Fruit fly (Drosophila melanogaster) whole organism, embryonic: Measurements from ENCODE around the gene Gli.

Experiments used
- CG10431 ChIP-seq: fragments of 200-800 bp; sonication (Bioruptor generic); optimal IDR thresholded peaks from 3 replicates; lab custom pipeline; 2018; ENCODE audit warnings: missing biosample characterization, mild to moderate bottlenecking, missing genetic modification characterization
- CG10543 ChIP-seq: fragments of 200-800 bp; sonication (Bioruptor generic); optimal IDR thresholded peaks from 3 replicates; lab custom pipeline; 2017; ENCODE audit warnings: missing biosample characterization, mild to moderate bottlenecking, missing genetic modification characterization, moderate library complexity
- CG12219 ChIP-seq: fragments of 200-800 bp; sonication (Bioruptor generic); optimal IDR thresholded peaks from 3 replicates; lab custom pipeline; 2018; ENCODE audit warnings: missing biosample characterization, mild to moderate bottlenecking, missing genetic modification characterization
- CG17568 ChIP-seq: fragments of 200-800 bp; sonication (Bioruptor generic); optimal IDR thresholded peaks from 2 replicates; lab custom pipeline; 2018; ENCODE audit warnings: missing biosample characterization, mild to moderate bottlenecking, missing genetic modification characterization, moderate library complexity
- CG17829 ChIP-seq: fragments of 200-800 bp; optimal IDR thresholded peaks from 2 replicates; lab custom pipeline; 2019; ENCODE audit warnings: missing biosample characterization, mild to moderate bottlenecking, missing genetic modification characterization, moderate library complexity
- CG18262 ChIP-seq: fragments of 200-800 bp; optimal IDR thresholded peaks from 3 replicates; lab custom pipeline; 2019; ENCODE audit warnings: missing biosample characterization, mild to moderate bottlenecking, missing genetic modification characterization, moderate library complexity
- CG1832 ChIP-seq: fragments of 200-800 bp; sonication (Bioruptor generic); optimal IDR thresholded peaks from 2 replicates; lab custom pipeline; 2017; ENCODE audit warnings: missing biosample characterization, mild to moderate bottlenecking, missing genetic modification characterization, inconsistent platforms
- CG2889 ChIP-seq: fragments of 200-800 bp; sonication (Bioruptor generic); IDR thresholded peaks from 3 replicates; pipeline ENCODE4 v1.3.6; 2022; ENCODE audit warnings: missing biosample characterization, missing genetic modification characterization
- CG3847 ChIP-seq: fragments of 200-800 bp; sonication (Bioruptor generic); IDR thresholded peaks from 2 replicates; pipeline ENCODE4 v1.3.6; 2022; ENCODE audit warnings: missing biosample characterization, missing genetic modification characterization
- CG4328 ChIP-seq: fragments of 200-800 bp; sonication (Bioruptor generic); optimal IDR thresholded peaks from 3 replicates; lab custom pipeline; 2017; ENCODE audit warnings: missing biosample characterization, missing genetic modification reagents, missing genetic modification characterization
- CG4360 ChIP-seq: fragments of 200-800 bp; sonication (Bioruptor generic); IDR thresholded peaks from 2 replicates; pipeline ENCODE4 v1.3.6; 2022; ENCODE audit warnings: missing biosample characterization, missing genetic modification characterization
- CG4854 ChIP-seq: fragments of 200-800 bp; sonication (Bioruptor generic); optimal IDR thresholded peaks from 2 replicates; lab custom pipeline; 2016; ENCODE audit warnings: missing biosample characterization, missing genetic modification characterization, inconsistent platforms
- CG5953 ChIP-seq: fragments of 200-800 bp; sonication (Bioruptor generic); IDR thresholded peaks from 2 replicates; pipeline ENCODE4 v1.3.6; 2022; ENCODE audit warnings: missing biosample characterization, missing genetic modification characterization
- CG6765 ChIP-seq: fragments of 200-800 bp; sonication (Bioruptor generic); optimal IDR thresholded peaks from 3 replicates; lab custom pipeline; 2017; ENCODE audit warnings: missing biosample characterization, mild to moderate bottlenecking, missing genetic modification characterization
- CG7556 ChIP-seq: fragments of 200-800 bp; sonication (Bioruptor generic); optimal IDR thresholded peaks from 2 replicates; lab custom pipeline; 2017; ENCODE audit warnings: missing biosample characterization, mild to moderate bottlenecking, missing genetic modification characterization
- Deaf1 ChIP-seq: fragments of 200-800 bp; optimal IDR thresholded peaks from 3 replicates; lab custom pipeline; 2019; ENCODE audit warnings: missing biosample characterization, mild to moderate bottlenecking, missing genetic modification characterization, moderate library complexity
- Dref ChIP-seq: fragments of 200-800 bp; sonication (Bioruptor generic); IDR thresholded peaks from 2 replicates; pipeline ENCODE4 v1.3.6; 2022; ENCODE audit warnings: missing biosample characterization, missing genetic modification characterization
- Fer3 ChIP-seq: fragments of 200-800 bp; sonication (Bioruptor generic); optimal IDR thresholded peaks from 2 replicates; lab custom pipeline; 2018; ENCODE audit warnings: missing biosample characterization, mild to moderate bottlenecking, missing genetic modification characterization, moderate library complexity
- GATAe ChIP-seq: fragments of 200-800 bp; sonication (Bioruptor generic); conservative IDR thresholded peaks from 2 replicates; pipeline ENCODE4 v1.3.6; 2022; ENCODE audit warnings: missing biosample characterization, missing genetic modification characterization
- H2.0 ChIP-seq: fragments of 200-800 bp; sonication (Bioruptor generic); IDR thresholded peaks from 2 replicates; pipeline ENCODE4 v1.3.6; 2022; ENCODE audit warnings: missing biosample characterization, missing genetic modification characterization
- HLHmδ ChIP-seq: fragments of 200-800 bp; sonication (Bioruptor generic); optimal IDR thresholded peaks from 2 replicates; lab custom pipeline; 2018; ENCODE audit warnings: missing biosample characterization, mild to moderate bottlenecking, missing genetic modification characterization, moderate library complexity
- HmgZ ChIP-seq: fragments of 200-800 bp; sonication (Bioruptor generic); optimal IDR thresholded peaks from 2 replicates; lab custom pipeline; 2018; ENCODE audit warnings: missing biosample characterization, mild to moderate bottlenecking, missing genetic modification characterization
- MTF-1 ChIP-seq: fragments of 200-800 bp; sonication (Bioruptor generic); optimal IDR thresholded peaks from 2 replicates; lab custom pipeline; 2018; ENCODE audit warnings: missing biosample characterization, mild to moderate bottlenecking, missing genetic modification characterization, borderline replicate concordance
- Med ChIP-seq: fragments of 200-800 bp; sonication (Bioruptor generic); peaks from one replicate; lab custom pipeline; 2016; ENCODE audit warnings: missing biosample characterization, missing genetic modification characterization, mild to moderate bottlenecking, inconsistent platforms, moderate library complexity
- NC2β ChIP-seq: fragments of 200-800 bp; sonication (Bioruptor generic); optimal IDR thresholded peaks from 2 replicates; lab custom pipeline; 2016; ENCODE audit warnings: missing biosample characterization, missing genetic modification characterization
- NFAT ChIP-seq: fragments of 200-800 bp; sonication (Bioruptor generic); IDR thresholded peaks from 2 replicates; pipeline ENCODE4 v1.3.6; 2022; ENCODE audit warnings: missing biosample characterization, missing genetic modification characterization
- Pdp1 ChIP-seq, 2 experiments: fragments of 200-800 bp; sonication (Bioruptor generic); optimal IDR thresholded peaks; 3 replicates each; lab custom pipeline; 2016; ENCODE audit warnings: missing biosample characterization in 2 of 2, missing genetic modification characterization in 2 of 2, mild to moderate bottlenecking in 1 of 2, moderate library complexity in 1 of 2
- br ChIP-seq: fragments of >200 bp; optimal IDR thresholded peaks from 2 replicates; lab custom pipeline; 2017
- dm ChIP-seq: fragments of 200-800 bp; sonication (Bioruptor generic); optimal IDR thresholded peaks from 3 replicates; lab custom pipeline; 2016; ENCODE audit warnings: missing biosample characterization, missing genetic modification characterization
- fru ChIP-seq: fragments of >200 bp; optimal IDR thresholded peaks from 2 replicates; lab custom pipeline; 2017
- gcm2 ChIP-seq: fragments of 200-800 bp; sonication (Bioruptor generic); optimal IDR thresholded peaks from 2 replicates; lab custom pipeline; 2016; ENCODE audit warnings: missing biosample characterization, missing genetic modification characterization
- grau ChIP-seq: fragments of 200-800 bp; optimal IDR thresholded peaks from 3 replicates; lab custom pipeline; 2019; ENCODE audit warnings: missing biosample characterization, mild to moderate bottlenecking, missing genetic modification characterization, moderate library complexity
- ham ChIP-seq: fragments of 200-800 bp; sonication (Bioruptor generic); IDR thresholded peaks from 2 replicates; pipeline ENCODE4 v1.3.6; 2022; ENCODE audit warnings: missing biosample characterization, missing genetic modification characterization
- klu ChIP-seq: fragments of 200-800 bp; sonication (Bioruptor generic); IDR thresholded peaks from 2 replicates; pipeline ENCODE4 v1.3.6; 2022; ENCODE audit warnings: missing biosample characterization, missing genetic modification characterization
- lilli ChIP-seq: fragments of 200-800 bp; sonication (Bioruptor generic); optimal IDR thresholded peaks from 3 replicates; lab custom pipeline; 2016; ENCODE audit warnings: missing biosample characterization, missing genetic modification characterization
- nmo ChIP-seq: fragments of 200-800 bp; sonication (Bioruptor generic); optimal IDR thresholded peaks from 2 replicates; lab custom pipeline; 2018; ENCODE audit warnings: missing biosample characterization, mild to moderate bottlenecking, missing genetic modification characterization, moderate library complexity
- odd ChIP-seq: fragments of 200-800 bp; sonication (Bioruptor generic); optimal IDR thresholded peaks from 2 replicates; lab custom pipeline; 2017; ENCODE audit warnings: missing biosample characterization, mild to moderate bottlenecking, missing genetic modification characterization
- pan ChIP-seq, 4 experiments: fragments of >200 bp in 3 of 4; fragments of 200-800 bp in 1 of 4; sonication (Bioruptor generic) in 1 of 4; optimal IDR thresholded peaks in 3 of 4; IDR thresholded peaks in 1 of 4; 2 replicates each; pipeline versions ENCODE4 v1.3.6 to Lab custom; 2017 to 2022; ENCODE audit warnings: missing biosample characterization in 2 of 4, missing genetic modification characterization in 2 of 4, mixed read lengths in 1 of 4
- pfk ChIP-seq: fragments of 200-800 bp; sonication (Bioruptor generic); optimal IDR thresholded peaks from 2 replicates; lab custom pipeline; 2018; ENCODE audit warnings: missing biosample characterization, mild to moderate bottlenecking, missing genetic modification characterization, moderate library complexity
- seq ChIP-seq: fragments of 200-800 bp; sonication (Bioruptor generic); IDR thresholded peaks from 2 replicates; pipeline ENCODE4 v1.3.6; 2022; ENCODE audit warnings: missing biosample characterization, missing genetic modification characterization
- so ChIP-seq: fragments of 200-800 bp; sonication (Bioruptor generic); IDR thresholded peaks from 3 replicates; pipeline ENCODE4 v1.3.6; 2022; ENCODE audit warnings: missing biosample characterization, missing genetic modification characterization
- sr ChIP-seq: fragments of 200-800 bp; sonication (Bioruptor generic); IDR thresholded peaks from 3 replicates; pipeline ENCODE4 v1.3.6; 2022; ENCODE audit warnings: missing biosample characterization, missing genetic modification characterization
- sug ChIP-seq: fragments of 200-800 bp; optimal IDR thresholded peaks from 2 replicates; lab custom pipeline; 2019; ENCODE audit warnings: missing biosample characterization, mild to moderate bottlenecking, missing genetic modification characterization, moderate library complexity
- tap ChIP-seq: fragments of 200-800 bp; optimal IDR thresholded peaks from 3 replicates; lab custom pipeline; 2019; ENCODE audit warnings: missing biosample characterization, mild to moderate bottlenecking, missing genetic modification characterization, moderate library complexity
- toy ChIP-seq: fragments of 200-800 bp; sonication (Bioruptor generic); IDR thresholded peaks from 2 replicates; pipeline ENCODE4 v1.3.6; 2022; ENCODE audit warnings: missing biosample characterization, missing genetic modification characterization
- trem ChIP-seq: fragments of 200-800 bp; optimal IDR thresholded peaks from 3 replicates; lab custom pipeline; 2019; ENCODE audit warnings: missing biosample characterization, mild to moderate bottlenecking, missing genetic modification characterization, moderate library complexity
- vvl ChIP-seq: fragments of 200-800 bp; sonication (Bioruptor generic); IDR thresholded peaks from 2 replicates; pipeline ENCODE4 v1.3.6; 2022; ENCODE audit warnings: missing biosample characterization, missing genetic modification characterization

Gene Gli

dm6 chr2L:15747394-15748260, 14.9 kb downstream of the Gli start, which contains the start of gene CycE (continued):
- no peak for TF ChIP-seq CG10543
- TF ChIP-seq seq (GFP tag; lab: Robert Waterston, UW): no peak
- TF ChIP-seq Deaf1 (tag; lab: Kevin White, UChicago): no peak
- no peak for TF ChIP-seq fru (lab: Kevin White, UChicago)
- TF ChIP-seq Med (GFP tag; lab: Kevin White, UChicago): peak; percentile 61
- no peak for TF ChIP-seq nmo (GFP tag; lab: Kevin White, UChicago)
- TF ChIP-seq CG5953 (GFP tag; lab: Robert Waterston, UW): no peak
- peak; percentile 22 for TF ChIP-seq CG1832 (GFP tag; lab: Kevin White, UChicago)
- no peak for TF ChIP-seq CG4328 (GFP tag; lab: Kevin White, UChicago)
- no peak for TF ChIP-seq CG6765
- no peak for TF ChIP-seq sr
- TF ChIP-seq br (lab: Kevin White, UChicago): no peak
- no peak for TF ChIP-seq Dref
- peak; percentile 2 for TF ChIP-seq HmgZ (tag; lab: Kevin White, UChicago)
- TF ChIP-seq CG2889 (GFP tag; lab: Robert Waterston, UW): no peak

- TF ChIP-seq trem (tag; lab: Kevin White, UChicago) (peak; percentile 92), CG18262 (tag; lab: Kevin White, UChicago) (peak; percentile 98), H2.0 (GFP tag; lab: Robert Waterston, UW) (peak; percentile 78), Pdp1 (GFP tag; optimal IDR thresholded peaks at IDR 0.05; lab: Kevin White, UChicago) (peak; percentile 25 to 44), NC2β (no peak), sug (tag; lab: Kevin White, UChicago) (peak; percentile 92), NFAT (peak; percentile 62), grau (tag; lab: Kevin White, UChicago) (peak; percentile 95), CG17568 (GFP tag; lab: Kevin White, UChicago) (peak; percentile 35), pan (optimal IDR thresholded peaks at IDR 0.05; lab: Kevin White, UChicago) (no peak), pan (GFP tag; optimal IDR thresholded peaks at IDR 0.05 in 1 of 2, IDR thresholded peaks at IDR 0.05 in 1 of 2) (peak in 1 of 2 experiments; percentile 78), Fer3 (peak; percentile 84), HLHmδ (GFP tag; lab: Kevin White, UChicago) (no peak), ham (GFP tag; lab: Robert Waterston, UW) (no peak), odd (peak; percentile 91), HmgZ (tag; lab: Kevin White, UChicago) (peak; percentile 43), gcm2 (peak; percentile 32), dm (GFP tag; lab: Kevin White, UChicago) (no peak), CG7556 (GFP tag; lab: Kevin White, UChicago) (peak; percentile 96), klu (GFP tag; lab: Robert Waterston, UW) (peak; percentile 75; the same call in 1 of the 2 replicates), lilli (GFP tag; lab: Kevin White, UChicago) (peak; percentile 58), GATAe (GFP tag; lab: Robert Waterston, UW) (no peak), vvl (GFP tag; lab: Robert Waterston, UW) (peak; percentile 83), CG17829 (tag; lab: Kevin White, UChicago) (peak; percentile 96), CG4854 (no peak), MTF-1 (GFP tag; lab: Kevin White, UChicago) (peak; percentile 29), CG3847 (peak; percentile 84), pfk (GFP tag; lab: Kevin White, UChicago) (no peak), tap (peak; percentile 87), so (peak; percentile 32; the same call in 1 of the 3 replicates), toy (peak; percentile 51; the same call in 1 of the 2 replicates), CG12219 (peak; percentile 58), CG10431 (peak; percentile 83), CG4360 (GFP tag; lab: Robert Waterston, UW) (peak; percentile 45)
These were observed 15.8 kb downstream of the Gli start for dm6 chr2L:15746600-15747393.
